Worm (Caenorhabditis elegans) whole organism, young adult: ENCODE measurements around the gene apy-1.

Experiments
- Y53G8AR.9 ChIP-seq: fragments of 200-800 bp; sonication (Bioruptor generic); conservative IDR thresholded peaks from 2 replicates; pipeline ENCODE4 v1.3.6; 2022; ENCODE audit warnings: missing genetic modification reagents, missing genetic modification characterization, missing compliant biosample characterization
- ZK185.1 ChIP-seq: sonication (generic microtip); optimal IDR thresholded peaks from 2 replicates; lab custom pipeline; 2016; ENCODE audit warnings: mild to moderate bottlenecking, missing genetic modification characterization, missing compliant biosample characterization; ENCODE audit not compliant: poor library complexity, severe bottlenecking
- bed-1 ChIP-seq: fragments of 200-800 bp; sonication (Bioruptor generic); IDR thresholded peaks from 2 replicates; pipeline ENCODE4 v1.3.6; 2022; ENCODE audit warnings: missing genetic modification reagents, missing genetic modification characterization, missing compliant biosample characterization
- dpl-1 ChIP-seq: fragments of 150-350 bp; optimal IDR thresholded peaks from 2 replicates; lab custom pipeline; 2014; ENCODE audit warnings: missing biosample characterization, missing genetic modification reagents, missing genetic modification characterization
- hlh-26 ChIP-seq: fragments of 200-800 bp; sonication (Bioruptor generic); conservative IDR thresholded peaks from 2 replicates; pipeline ENCODE4 v1.3.6; 2022; ENCODE audit warnings: missing genetic modification reagents, missing genetic modification characterization, missing compliant biosample characterization
- lsy-27 ChIP-seq: sonication (generic microtip); optimal IDR thresholded peaks from 2 replicates; lab custom pipeline; 2017; ENCODE audit warnings: missing genetic modification characterization, mild to moderate bottlenecking, missing compliant biosample characterization, antibody characterized with exemption, missing genotype, borderline replicate concordance; ENCODE audit not compliant: insufficient read depth
- nhr-27 ChIP-seq: fragments of 200-800 bp; sonication (Bioruptor generic); optimal IDR thresholded peaks from 2 replicates; lab custom pipeline; 2018; ENCODE audit warnings: mild to moderate bottlenecking, missing genetic modification characterization, moderate library complexity, missing compliant biosample characterization
- snpc-4 ChIP-seq, 5 experiments: fragments of 150-350 bp in 1 of 5; sonication (generic microtip) in 4 of 5; optimal IDR thresholded peaks; 2 replicates each; lab custom pipeline; 2014 to 2018; ENCODE audit warnings: missing genetic modification characterization in 5 of 5, missing biosample characterization in 3 of 5, antibody characterized with exemption in 2 of 5, mild to moderate bottlenecking in 2 of 5, missing compliant biosample characterization in 2 of 5, missing genotype in 2 of 5, moderate library complexity in 2 of 5, missing genetic modification reagents in 1 of 5
- sptf-2 ChIP-seq: fragments of 200-800 bp; sonication (Bioruptor generic); optimal IDR thresholded peaks from 2 replicates; lab custom pipeline; 2018; ENCODE audit warnings: mild to moderate bottlenecking, missing genetic modification characterization, missing compliant biosample characterization
- unc-130 ChIP-seq: sonication (generic microtip); optimal IDR thresholded peaks from 2 replicates; lab custom pipeline; 2016; ENCODE audit warnings: missing genetic modification reagents, missing genetic modification characterization, missing compliant biosample characterization
- unc-62 ChIP-seq: fragments of 150-350 bp; optimal IDR thresholded peaks from 2 replicates; lab custom pipeline; 2014; ENCODE audit warnings: missing biosample characterization, missing genetic modification reagents, missing genetic modification characterization

ce11 chrX:7585610-7586259 is 16.2 kb upstream of the apy-1 start, which contains the start of gene adt-2:
- TF ChIP-seq dpl-1 (no peak), bed-1 (no peak), unc-130 (no peak), unc-62 (GFP tag; lab: Kevin White, UChicago) (no peak), hlh-26 (GFP tag; lab: Robert Waterston, UW) (no peak), Y53G8AR.9 (GFP tag; lab: Robert Waterston, UW) (no peak), nhr-27 (tag; lab: Kevin White, UChicago) (no peak), snpc-4 (GFP tag; optimal IDR thresholded peaks at IDR 0.05; lab: Kevin White, UChicago) (no peak), snpc-4 (tag; optimal IDR thresholded peaks at IDR 0.05; lab: Kevin White, UChicago) (no peak), sptf-2 (GFP tag; lab: Kevin White, UChicago) (no peak), lsy-27 (tag; lab: Kevin White, UChicago) (no peak), ZK185.1 (tag; lab: Kevin White, UChicago) (no peak)
